Worm (Caenorhabditis elegans) whole organism, late embryonic: ENCODE results near the gene T23B5.3.

Source experiments
- ama-1 ChIP-seq: fragments of 150-350 bp; optimal IDR thresholded peaks from 2 replicates; lab custom pipeline; 2014
- ceh-24 ChIP-seq: sonication (generic microtip); optimal IDR thresholded peaks from 2 replicates; lab custom pipeline; 2016; ENCODE audit warnings: mild to moderate bottlenecking, missing genetic modification characterization, missing compliant biosample characterization
- ceh-34 ChIP-seq: sonication (generic microtip); optimal IDR thresholded peaks from 2 replicates; lab custom pipeline; 2016; ENCODE audit warnings: mild to moderate bottlenecking, missing genetic modification characterization, missing compliant biosample characterization
- ceh-6 ChIP-seq: fragments of 200-800 bp; sonication (Bioruptor generic); optimal IDR thresholded peaks from 2 replicates; lab custom pipeline; 2018; ENCODE audit warnings: mild to moderate bottlenecking, missing genetic modification characterization, missing compliant biosample characterization
- dve-1 ChIP-seq: sonication (generic microtip); optimal IDR thresholded peaks from 2 replicates; lab custom pipeline; 2017; ENCODE audit warnings: antibody characterized with exemption, mild to moderate bottlenecking, missing genetic modification characterization, missing compliant biosample characterization
- gmeb-2 ChIP-seq: sonication (generic microtip); optimal IDR thresholded peaks from 2 replicates; lab custom pipeline; 2016; ENCODE audit warnings: missing genetic modification characterization, inconsistent platforms, missing compliant biosample characterization
- lin-11 ChIP-seq: fragments of 200-800 bp; sonication (Bioruptor generic); optimal IDR thresholded peaks from 2 replicates; lab custom pipeline; 2018; ENCODE audit warnings: mild to moderate bottlenecking, missing genetic modification characterization, missing compliant biosample characterization
- nhr-11 ChIP-seq: fragments of 150-350 bp; optimal IDR thresholded peaks from 2 replicates; lab custom pipeline; 2014; ENCODE audit warnings: missing biosample characterization, missing genetic modification characterization
- pag-3 ChIP-seq: sonication (generic microtip); optimal IDR thresholded peaks from 2 replicates; lab custom pipeline; 2016; ENCODE audit warnings: missing compliant biosample characterization, missing genetic modification characterization, borderline replicate concordance
- pha-4 ChIP-seq: fragments of 150-350 bp; optimal IDR thresholded peaks from 2 replicates; lab custom pipeline; 2018; ENCODE audit warnings: missing biosample characterization, missing genetic modification reagents, missing genetic modification characterization
- pqm-1 ChIP-seq: sonication (generic microtip); optimal IDR thresholded peaks from 2 replicates; lab custom pipeline; 2016; ENCODE audit warnings: missing genetic modification characterization, missing compliant biosample characterization
- unc-55 ChIP-seq: sonication (generic microtip); optimal IDR thresholded peaks from 2 replicates; lab custom pipeline; 2017; ENCODE audit warnings: missing biosample characterization, missing genetic modification reagents, missing genetic modification characterization
- unc-86 ChIP-seq: sonication (generic microtip); optimal IDR thresholded peaks from 2 replicates; lab custom pipeline; 2016; ENCODE audit warnings: missing genetic modification characterization, missing compliant biosample characterization

ce11 chrIV:12717531-12717930 is 29.1 kb downstream of the T23B5.3 start, which contains the start of gene C27D8.1:
- no peak for TF ChIP-seq lin-11 (tag; lab: Kevin White, UChicago)
- TF ChIP-seq unc-86, result no peak
- TF ChIP-seq pag-3, result no peak
- no peak for TF ChIP-seq ama-1 (lab: Kevin White, UChicago)
- TF ChIP-seq unc-55 (GFP tag; lab: Kevin White, UChicago), result no peak
- no peak for TF ChIP-seq gmeb-2 (tag; lab: Kevin White, UChicago)
- no peak for TF ChIP-seq dve-1
- no peak for TF ChIP-seq pqm-1 (tag; lab: Kevin White, UChicago)
- TF ChIP-seq pha-4 (tag; lab: Kevin White, UChicago), result no peak
- TF ChIP-seq ceh-34 (tag; lab: Kevin White, UChicago), result no peak
- no peak for TF ChIP-seq ceh-24 (tag; lab: Kevin White, UChicago)
- no peak for TF ChIP-seq nhr-11 (tag; lab: Kevin White, UChicago)
- no peak for TF ChIP-seq ceh-6 (GFP tag; lab: Kevin White, UChicago)
